Worm (Caenorhabditis elegans) whole organism, late embryonic: ENCODE measurements around the gene strm-1.

Experiments used
- F13H6.1 ChIP-seq: sonication (generic microtip); optimal IDR thresholded peaks from 2 replicates; lab custom pipeline; 2016; ENCODE audit warnings: missing genetic modification characterization, missing compliant biosample characterization
- K02D7.2 ChIP-seq: sonication (generic microtip); optimal IDR thresholded peaks from 2 replicates; lab custom pipeline; 2017; ENCODE audit warnings: mild to moderate bottlenecking, missing genetic modification characterization, missing compliant biosample characterization
- K09A11.1 ChIP-seq: sonication (generic microtip); optimal IDR thresholded peaks from 2 replicates; lab custom pipeline; 2017; ENCODE audit warnings: antibody characterized with exemption, mild to moderate bottlenecking, missing genetic modification characterization, missing compliant biosample characterization; ENCODE audit not compliant: insufficient read depth
- T23F11.4 ChIP-seq: fragments of 200-800 bp; sonication (Bioruptor generic); optimal IDR thresholded peaks from 2 replicates; lab custom pipeline; 2018; ENCODE audit warnings: mild to moderate bottlenecking, missing genetic modification characterization, missing compliant biosample characterization
- Y22D7AL.16 ChIP-seq: sonication (generic microtip); optimal IDR thresholded peaks from 2 replicates; lab custom pipeline; 2016; ENCODE audit warnings: missing genetic modification characterization, missing compliant biosample characterization
- ceh-18 ChIP-seq: sonication (generic microtip); optimal IDR thresholded peaks from 2 replicates; lab custom pipeline; 2016; ENCODE audit warnings: missing genetic modification characterization, missing compliant biosample characterization
- ceh-24 ChIP-seq: sonication (generic microtip); optimal IDR thresholded peaks from 2 replicates; lab custom pipeline; 2016; ENCODE audit warnings: mild to moderate bottlenecking, missing genetic modification characterization, missing compliant biosample characterization
- ceh-31 ChIP-seq: sonication (generic microtip); optimal IDR thresholded peaks from 2 replicates; lab custom pipeline; 2016; ENCODE audit warnings: missing genetic modification characterization, missing compliant biosample characterization
- ceh-34 ChIP-seq: sonication (generic microtip); optimal IDR thresholded peaks from 2 replicates; lab custom pipeline; 2016; ENCODE audit warnings: mild to moderate bottlenecking, missing genetic modification characterization, missing compliant biosample characterization
- ceh-48 ChIP-seq: sonication (generic microtip); optimal IDR thresholded peaks from 2 replicates; lab custom pipeline; 2016; ENCODE audit warnings: missing genetic modification characterization, inconsistent platforms, missing compliant biosample characterization
- ceh-6 ChIP-seq: fragments of 200-800 bp; sonication (Bioruptor generic); optimal IDR thresholded peaks from 2 replicates; lab custom pipeline; 2018; ENCODE audit warnings: mild to moderate bottlenecking, missing genetic modification characterization, missing compliant biosample characterization
- che-1 ChIP-seq: sonication (generic microtip); optimal IDR thresholded peaks from 2 replicates; lab custom pipeline; 2016; ENCODE audit warnings: mild to moderate bottlenecking, missing genetic modification characterization, missing compliant biosample characterization
- dmd-4 ChIP-seq: sonication (generic microtip); optimal IDR thresholded peaks from 2 replicates; lab custom pipeline; 2016; ENCODE audit warnings: borderline replicate concordance, missing genetic modification characterization, missing compliant biosample characterization
- dve-1 ChIP-seq: sonication (generic microtip); optimal IDR thresholded peaks from 2 replicates; lab custom pipeline; 2017; ENCODE audit warnings: antibody characterized with exemption, mild to moderate bottlenecking, missing genetic modification characterization, missing compliant biosample characterization
- elt-2 ChIP-seq: sonication (generic microtip); optimal IDR thresholded peaks from 2 replicates; lab custom pipeline; 2016; ENCODE audit warnings: missing genetic modification reagents, missing genetic modification characterization, missing compliant biosample characterization
- eyg-1 ChIP-seq: sonication (generic microtip); optimal IDR thresholded peaks from 2 replicates; lab custom pipeline; 2016; ENCODE audit warnings: missing genotype, missing genetic modification characterization, missing compliant biosample characterization
- fkh-10 ChIP-seq: fragments of 150-350 bp; optimal IDR thresholded peaks from 2 replicates; lab custom pipeline; 2014; ENCODE audit warnings: missing biosample characterization, missing genetic modification reagents, missing genetic modification characterization
- gmeb-2 ChIP-seq: sonication (generic microtip); optimal IDR thresholded peaks from 2 replicates; lab custom pipeline; 2016; ENCODE audit warnings: missing genetic modification characterization, inconsistent platforms, missing compliant biosample characterization
- hlh-13 ChIP-seq: fragments of 200-800 bp; sonication (Bioruptor generic); optimal IDR thresholded peaks from 2 replicates; lab custom pipeline; 2018; ENCODE audit warnings: mild to moderate bottlenecking, missing genetic modification characterization, missing compliant biosample characterization
- hlh-15 ChIP-seq: sonication (generic microtip); optimal IDR thresholded peaks from 2 replicates; lab custom pipeline; 2016; ENCODE audit warnings: missing genetic modification characterization, missing compliant biosample characterization
- hlh-6 ChIP-seq: sonication (generic microtip); optimal IDR thresholded peaks from 2 replicates; lab custom pipeline; 2016; ENCODE audit warnings: missing genotype, missing genetic modification characterization, missing compliant biosample characterization
- lim-6 ChIP-seq: sonication (generic microtip); optimal IDR thresholded peaks from 2 replicates; lab custom pipeline; 2016; ENCODE audit warnings: missing genetic modification characterization, missing compliant biosample characterization
- madf-2 ChIP-seq: sonication (generic microtip); optimal IDR thresholded peaks from 2 replicates; lab custom pipeline; 2017; ENCODE audit warnings: missing genetic modification characterization, missing compliant biosample characterization
- mec-3 ChIP-seq: sonication (generic microtip); optimal IDR thresholded peaks from 2 replicates; lab custom pipeline; 2016; ENCODE audit warnings: borderline replicate concordance, missing genetic modification characterization, missing compliant biosample characterization
- nfya-1 ChIP-seq: sonication (generic microtip); optimal IDR thresholded peaks from 2 replicates; lab custom pipeline; 2017; ENCODE audit warnings: missing genetic modification characterization, mild to moderate bottlenecking, missing compliant biosample characterization, antibody characterized with exemption, moderate library complexity
- nhr-11 ChIP-seq: fragments of 150-350 bp; optimal IDR thresholded peaks from 2 replicates; lab custom pipeline; 2014; ENCODE audit warnings: missing biosample characterization, missing genetic modification characterization
- nhr-232 ChIP-seq: sonication (generic microtip); optimal IDR thresholded peaks from 2 replicates; lab custom pipeline; 2016; ENCODE audit warnings: missing genetic modification characterization, missing compliant biosample characterization
- pax-1 ChIP-seq: fragments of 150-350 bp; optimal IDR thresholded peaks from 2 replicates; lab custom pipeline; 2014; ENCODE audit warnings: missing biosample characterization, missing genetic modification characterization
- pha-4 ChIP-seq: fragments of 150-350 bp; optimal IDR thresholded peaks from 2 replicates; lab custom pipeline; 2018; ENCODE audit warnings: missing biosample characterization, missing genetic modification reagents, missing genetic modification characterization
- pqm-1 ChIP-seq: sonication (generic microtip); optimal IDR thresholded peaks from 2 replicates; lab custom pipeline; 2016; ENCODE audit warnings: missing genetic modification characterization, missing compliant biosample characterization
- ref-2 ChIP-seq: sonication (generic microtip); optimal IDR thresholded peaks from 2 replicates; lab custom pipeline; 2016; ENCODE audit warnings: missing genetic modification characterization, missing compliant biosample characterization
- sdc-2 ChIP-seq: sonication (generic microtip); optimal IDR thresholded peaks from 2 replicates; lab custom pipeline; 2016; ENCODE audit warnings: missing genotype, missing genetic modification characterization, missing compliant biosample characterization
- tbx-7 ChIP-seq: sonication (generic microtip); optimal IDR thresholded peaks from 2 replicates; lab custom pipeline; 2016; ENCODE audit warnings: missing genotype, missing genetic modification characterization, missing compliant biosample characterization
- unc-42 ChIP-seq: sonication (generic microtip); optimal IDR thresholded peaks from 2 replicates; lab custom pipeline; 2016; ENCODE audit warnings: missing genotype, missing genetic modification characterization, missing compliant biosample characterization
- unc-55 ChIP-seq: sonication (generic microtip); optimal IDR thresholded peaks from 2 replicates; lab custom pipeline; 2017; ENCODE audit warnings: missing biosample characterization, missing genetic modification reagents, missing genetic modification characterization
- zip-5 ChIP-seq: sonication (generic microtip); optimal IDR thresholded peaks from 2 replicates; lab custom pipeline; 2016; ENCODE audit warnings: missing genetic modification characterization, missing compliant biosample characterization
- ztf-16 ChIP-seq: sonication (generic microtip); optimal IDR thresholded peaks from 2 replicates; lab custom pipeline; 2017; ENCODE audit warnings: missing genetic modification characterization, missing compliant biosample characterization

Gene strm-1

ce11 chrIII:2384364-2384763, 17.5 kb upstream of the strm-1 start:
- peak; percentile 42 for TF ChIP-seq ceh-48
- TF ChIP-seq ref-2, result no peak

- TF ChIP-seq gmeb-2 (tag; lab: Kevin White, UChicago), result no peak
- no peak for TF ChIP-seq hlh-6 (tag; lab: Kevin White, UChicago)
- no peak for TF ChIP-seq pqm-1 (tag; lab: Kevin White, UChicago)
- no peak for TF ChIP-seq unc-55
- TF ChIP-seq Y22D7AL.16, result no peak
- TF ChIP-seq mec-3 (tag; lab: Kevin White, UChicago), result no peak
- no peak for TF ChIP-seq T23F11.4 (GFP tag; lab: Kevin White, UChicago)
- TF ChIP-seq eyg-1, result no peak
- TF ChIP-seq nhr-11, result no peak
- TF ChIP-seq K09A11.1 (tag; lab: Kevin White, UChicago), result no peak
- TF ChIP-seq zip-5 (tag; lab: Kevin White, UChicago), result no peak
- no peak for TF ChIP-seq dmd-4 (tag; lab: Kevin White, UChicago)
- no peak for TF ChIP-seq ceh-18 (tag; lab: Kevin White, UChicago)
Measured at ce11 chrIII:2386483-2386882, 15.4 kb upstream of the strm-1 start, which contains the start of gene H14E04.3. TSS of gene H14E04.3 (minus strand) at chrIII:2386583.

- TF ChIP-seq pax-1 (tag; lab: Kevin White, UChicago) (no peak), unc-42 (tag; lab: Kevin White, UChicago) (peak; percentile 83)
Measured at ce11 chrIII:2391704-2392103, 10.2 kb upstream of the strm-1 start.

ce11 chrIII:2393666-2394154, 8.2 kb upstream of the strm-1 start:
- no peak for TF ChIP-seq hlh-15
- TF ChIP-seq K02D7.2 (tag; lab: Kevin White, UChicago), result no peak
- TF ChIP-seq fkh-10 (GFP tag; lab: Kevin White, UChicago), result no peak
- TF ChIP-seq unc-55, result no peak
- no peak for TF ChIP-seq sdc-2 (tag; lab: Kevin White, UChicago)
- no peak for TF ChIP-seq ztf-16
- TF ChIP-seq hlh-13 (GFP tag; lab: Kevin White, UChicago), result no peak
- TF ChIP-seq ceh-18 (tag; lab: Kevin White, UChicago), result no peak
- TF ChIP-seq che-1 (tag; lab: Kevin White, UChicago), result no peak
- TF ChIP-seq nhr-232 (tag; lab: Kevin White, UChicago), result no peak

- TF ChIP-seq fkh-10 (GFP tag; lab: Kevin White, UChicago) (no peak), lim-6 (no peak), pax-1 (tag; lab: Kevin White, UChicago) (no peak), tbx-7 (tag; lab: Kevin White, UChicago) (no peak), ceh-6 (GFP tag; lab: Kevin White, UChicago) (no peak), ztf-16 (no peak), pha-4 (tag; lab: Kevin White, UChicago) (no peak), ceh-34 (no peak), ceh-24 (tag; lab: Kevin White, UChicago) (no peak), unc-55 (no peak), madf-2 (no peak), nfya-1 (no peak)
- TF ChIP-seq, all 69 proteins: peak for 0
Measured at ce11 chrIII:2410925-2411450, 9.1 kb downstream of the strm-1 start, which contains the start of gene mrpl-30. TSS of gene mrpl-30 (minus strand) at chrIII:2410975.

- TF ChIP-seq elt-2 (tag; lab: Kevin White, UChicago), result peak; percentile 76
- peak; percentile 57 for TF ChIP-seq nfya-1
- no peak for TF ChIP-seq dve-1
- TF ChIP-seq F13H6.1, result no peak
- TF ChIP-seq ceh-31, result peak; percentile 13
Measured at ce11 chrIII:2418159-2418658, 16.3 kb downstream of the strm-1 start, which contains the start of the genes W04B5.5 and W04B5.3. TSS of gene W04B5.5 (minus strand) at chrIII:2418209. TSS of gene W04B5.3 (plus strand) at chrIII:2418514.
